Worm (Caenorhabditis elegans) whole organism, young adult: ENCODE results near the gene cest-4.

Experiments used
- F52B5.7 ChIP-seq: sonication (generic microtip); optimal IDR thresholded peaks from 2 replicates; lab custom pipeline; 2016; ENCODE audit warnings: mild to moderate bottlenecking, missing genetic modification characterization, missing compliant biosample characterization
- F57C9.4 ChIP-seq: sonication (generic microtip); optimal IDR thresholded peaks from 2 replicates; lab custom pipeline; 2017; ENCODE audit warnings: mild to moderate bottlenecking, missing genetic modification characterization, missing compliant biosample characterization
- ama-1 ChIP-seq, 3 experiments: fragments of 150-350 bp in 1 of 3; sonication (generic microtip) in 2 of 3; optimal IDR thresholded peaks; 2 replicates each; lab custom pipeline; 2014 to 2018; ENCODE audit warnings: missing biosample characterization in 2 of 3, missing genetic modification characterization in 2 of 3, missing genetic modification reagents in 2 of 3
- chd-7 ChIP-seq: sonication (generic microtip); optimal IDR thresholded peaks from 2 replicates; lab custom pipeline; 2016; ENCODE audit warnings: mild to moderate bottlenecking, missing genetic modification characterization, moderate library complexity, missing compliant biosample characterization
- efl-1 ChIP-seq: fragments of 150-350 bp; optimal IDR thresholded peaks from 2 replicates; lab custom pipeline; 2014; ENCODE audit warnings: missing biosample characterization, missing genetic modification reagents, missing genetic modification characterization
- egrh-3 ChIP-seq: fragments of 200-800 bp; sonication (Bioruptor generic); IDR thresholded peaks from 2 replicates; pipeline ENCODE4 v1.3.6; 2022; ENCODE audit warnings: missing genetic modification reagents, missing genetic modification characterization, missing compliant biosample characterization
- lin-35 ChIP-seq, 3 experiments: fragments of 150-350 bp in 2 of 3; sonication (generic microtip) in 1 of 3; optimal IDR thresholded peaks; 2 replicates each; lab custom pipeline; 2014 to 2018; ENCODE audit warnings: missing biosample characterization in 3 of 3, missing genetic modification characterization in 3 of 3, missing genetic modification reagents in 3 of 3
- lsl-1 ChIP-seq: fragments of 200-800 bp; sonication (Bioruptor generic); optimal IDR thresholded peaks from 2 replicates; lab custom pipeline; 2018; ENCODE audit warnings: mild to moderate bottlenecking, missing genetic modification characterization, moderate library complexity, missing compliant biosample characterization
- pbrm-1 ChIP-seq: fragments of 200-800 bp; sonication (Bioruptor generic); IDR thresholded peaks from 2 replicates; pipeline ENCODE4 v1.3.6; 2022; ENCODE audit warnings: missing genetic modification reagents, missing genetic modification characterization, missing compliant biosample characterization
- snpc-3.4 ChIP-seq: sonication (generic microtip); optimal IDR thresholded peaks from 2 replicates; lab custom pipeline; 2017; ENCODE audit warnings: missing genetic modification characterization, mild to moderate bottlenecking, missing compliant biosample characterization, antibody characterized with exemption, moderate library complexity, missing genotype, missing genetic modification reagents
- tbx-9 ChIP-seq: sonication (generic microtip); optimal IDR thresholded peaks from 2 replicates; lab custom pipeline; 2016; ENCODE audit warnings: borderline replicate concordance, missing genetic modification characterization, inconsistent platforms, missing compliant biosample characterization
- unc-62 ChIP-seq: fragments of 150-350 bp; optimal IDR thresholded peaks from 2 replicates; lab custom pipeline; 2014; ENCODE audit warnings: missing biosample characterization, missing genetic modification reagents, missing genetic modification characterization

- TF ChIP-seq ama-1 (optimal IDR thresholded peaks at IDR 0.05; lab: Kevin White, UChicago) (no peak), ama-1 (GFP tag; optimal IDR thresholded peaks at IDR 0.05; lab: Kevin White, UChicago) (no peak), efl-1 (no peak), snpc-3.4 (no peak), F52B5.7 (tag; lab: Kevin White, UChicago) (no peak), chd-7 (no peak), egrh-3 (GFP tag; lab: Robert Waterston, UW) (no peak), F57C9.4 (no peak), unc-62 (GFP tag; lab: Kevin White, UChicago) (no peak), lin-35 (GFP tag; optimal IDR thresholded peaks at IDR 0.05; lab: Kevin White, UChicago) (no peak), pbrm-1 (GFP tag; lab: Robert Waterston, UW) (no peak), tbx-9 (no peak), lsl-1 (GFP tag; lab: Kevin White, UChicago) (no peak)
These were observed 50.9 kb downstream of the cest-4 start for ce11 chrIV:6751213-6751612.
